Fruit fly (Drosophila melanogaster): ENCODE measurements around the gene Rpt4.

DNA sequence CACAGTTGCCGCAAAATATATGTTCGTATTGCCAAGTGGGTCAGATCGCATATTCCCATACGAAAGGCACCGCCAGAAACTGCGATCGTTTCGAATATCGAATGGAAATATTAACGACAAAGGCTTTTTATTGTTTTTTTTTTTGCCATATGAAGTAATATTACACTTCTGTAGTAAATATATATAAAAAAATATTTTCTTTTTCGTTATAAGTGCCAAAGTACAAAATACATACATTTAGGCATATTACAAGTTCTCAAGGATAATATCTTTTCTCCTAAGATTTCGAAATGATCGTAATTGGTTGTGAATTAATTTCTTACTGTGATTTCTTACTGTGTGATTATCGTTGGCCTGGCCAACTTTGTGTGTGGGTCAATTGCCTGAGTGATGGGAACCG is 13.2 kb upstream of the Rpt4 start:
- no peak for TF ChIP-seq Sox102F (GFP tag; optimal IDR thresholded peaks at IDR 0.05)
- TF ChIP-seq CG8632 (GFP tag; optimal IDR thresholded peaks at IDR 0.05), result peak; percentile 41
- TF ChIP-seq CG6854 (GFP tag; optimal IDR thresholded peaks at IDR 0.05), result no peak
- TF ChIP-seq Eip75B (GFP tag; optimal IDR thresholded peaks at IDR 0.05), result no peak
- TF ChIP-seq CG16779 (tag; optimal IDR thresholded peaks at IDR 0.05), result no peak
- no peak for TF ChIP-seq Blimp-1 (GFP tag; optimal IDR thresholded peaks at IDR 0.05)

Data from whole organism, prepupa.